Fruit fly (Drosophila melanogaster) whole organism, embryonic: ENCODE measurements around the gene pasi2.

ENCODE experiments used
- Aef1 ChIP-seq: fragments of 200-800 bp; sonication (Bioruptor generic); IDR thresholded peaks from 3 replicates; pipeline ENCODE4 v1.3.6; 2022; ENCODE audit warnings: missing biosample characterization, missing genetic modification characterization
- Bteb2 ChIP-seq: fragments of 200-800 bp; sonication (Bioruptor generic); optimal IDR thresholded peaks from 2 replicates; lab custom pipeline; 2016; ENCODE audit warnings: missing biosample characterization, missing genetic modification characterization
- CG10462 ChIP-seq: fragments of 200-800 bp; sonication (Bioruptor generic); optimal IDR thresholded peaks from 2 replicates; lab custom pipeline; 2016; ENCODE audit warnings: missing biosample characterization, missing genetic modification characterization
- CG12104 ChIP-seq: fragments of 200-800 bp; sonication (Bioruptor generic); optimal IDR thresholded peaks from 3 replicates; lab custom pipeline; 2016; ENCODE audit warnings: missing biosample characterization, missing genetic modification characterization
- CG12659 ChIP-seq: fragments of 200-800 bp; sonication (Bioruptor generic); optimal IDR thresholded peaks from 3 replicates; lab custom pipeline; 2017; ENCODE audit warnings: mild to moderate bottlenecking, missing biosample characterization, missing genetic modification reagents, missing genetic modification characterization
- CG13894 ChIP-seq: fragments of 200-800 bp; sonication (Bioruptor generic); optimal IDR thresholded peaks from 3 replicates; lab custom pipeline; 2018; ENCODE audit warnings: missing biosample characterization, mild to moderate bottlenecking, missing genetic modification characterization, moderate library complexity
- CG1529 ChIP-seq: fragments of 200-800 bp; sonication (Bioruptor generic); optimal IDR thresholded peaks from 3 replicates; lab custom pipeline; 2018; ENCODE audit warnings: missing biosample characterization, missing genetic modification characterization
- CG17186 ChIP-seq: fragments of 200-800 bp; sonication (Bioruptor generic); optimal IDR thresholded peaks from 3 replicates; lab custom pipeline; 2017; ENCODE audit warnings: missing biosample characterization, missing genetic modification reagents, missing genetic modification characterization
- CG17328 ChIP-seq: fragments of 200-800 bp; sonication (Bioruptor generic); IDR thresholded peaks from 2 replicates; pipeline ENCODE4 v1.3.6; 2022; ENCODE audit warnings: missing biosample characterization, missing genetic modification characterization
- CG1792 ChIP-seq: fragments of 200-800 bp; sonication (Bioruptor generic); optimal IDR thresholded peaks from 2 replicates; lab custom pipeline; 2016; ENCODE audit warnings: missing biosample characterization, missing genetic modification characterization
- CG18764 ChIP-seq: fragments of 200-800 bp; sonication (Bioruptor generic); optimal IDR thresholded peaks from 3 replicates; lab custom pipeline; 2016; ENCODE audit warnings: missing biosample characterization, missing genetic modification characterization
- CG32772 ChIP-seq: fragments of 200-800 bp; sonication (Bioruptor generic); IDR thresholded peaks from 2 replicates; pipeline ENCODE4 v1.3.6; 2022; ENCODE audit warnings: missing biosample characterization, missing genetic modification characterization
- CG3726 ChIP-seq: fragments of 200-800 bp; sonication (Bioruptor generic); IDR thresholded peaks from 3 replicates; pipeline ENCODE4, ENCODE4 v1.3.6; 2022; ENCODE audit warnings: missing biosample characterization, missing genetic modification characterization
- CG8924 ChIP-seq: fragments of 200-800 bp; optimal IDR thresholded peaks from 3 replicates; lab custom pipeline; 2019; ENCODE audit warnings: missing biosample characterization, mild to moderate bottlenecking, missing genetic modification characterization, moderate library complexity
- CoRest ChIP-seq: fragments of 200-800 bp; sonication (Bioruptor generic); optimal IDR thresholded peaks from 3 replicates; lab custom pipeline; 2018; ENCODE audit warnings: missing biosample characterization, mild to moderate bottlenecking, missing genetic modification characterization, moderate library complexity
- Dek ChIP-seq: fragments of 200-800 bp; sonication (Bioruptor generic); optimal IDR thresholded peaks from 3 replicates; lab custom pipeline; 2019; ENCODE audit warnings: missing biosample characterization, mild to moderate bottlenecking, missing genetic modification characterization, moderate library complexity
- Doc3 ChIP-seq: fragments of 200-800 bp; sonication (Bioruptor generic); IDR thresholded peaks from 3 replicates; pipeline ENCODE4 v1.3.6; 2022; ENCODE audit warnings: missing biosample characterization, missing genetic modification characterization; ENCODE audit not compliant: partially characterized antibody
- ERR ChIP-seq: fragments of 200-800 bp; sonication (Bioruptor generic); optimal IDR thresholded peaks from 2 replicates; lab custom pipeline; 2016; ENCODE audit warnings: missing biosample characterization, missing genetic modification characterization
- Ets65A ChIP-seq: fragments of 200-800 bp; sonication (Bioruptor generic); peaks from one replicate; lab custom pipeline; 2016; ENCODE audit warnings: missing biosample characterization, missing genetic modification characterization
- HLH4C ChIP-seq: fragments of 200-800 bp; sonication (Bioruptor generic); IDR thresholded peaks from 3 replicates; pipeline ENCODE4 v1.3.6; 2022; ENCODE audit warnings: missing biosample characterization, missing genetic modification characterization; ENCODE audit not compliant: partially characterized antibody
- HLH54F ChIP-seq: fragments of 200-800 bp; sonication (Bioruptor generic); optimal IDR thresholded peaks from 3 replicates; lab custom pipeline; 2016; ENCODE audit warnings: missing biosample characterization, missing genetic modification characterization
- Hr39 ChIP-seq: fragments of >200 bp; optimal IDR thresholded peaks from 2 replicates; lab custom pipeline; 2017
- Mad ChIP-seq: fragments of 200-800 bp; sonication (Bioruptor generic); optimal IDR thresholded peaks from 2 replicates; lab custom pipeline; 2016; ENCODE audit warnings: missing biosample characterization, missing genetic modification characterization
- Med ChIP-seq: fragments of 200-800 bp; sonication (Bioruptor generic); peaks from one replicate; lab custom pipeline; 2016; ENCODE audit warnings: missing biosample characterization, missing genetic modification characterization, mild to moderate bottlenecking, inconsistent platforms, moderate library complexity
- amos ChIP-seq: fragments of 200-800 bp; sonication (Bioruptor generic); IDR thresholded peaks from 2 replicates; pipeline ENCODE4 v1.3.6; 2022; ENCODE audit warnings: missing biosample characterization, missing genetic modification characterization; ENCODE audit not compliant: partially characterized antibody
- dan ChIP-seq: fragments of 200-800 bp; sonication (Bioruptor generic); IDR thresholded peaks from 2 replicates; pipeline ENCODE4 v1.3.6; 2022; ENCODE audit warnings: missing biosample characterization, missing genetic modification characterization
- dati ChIP-seq: fragments of 200-800 bp; sonication (Bioruptor generic); IDR thresholded peaks from 2 replicates; pipeline ENCODE4 v1.3.6; 2022; ENCODE audit warnings: missing biosample characterization, missing genetic modification characterization
- disco-r ChIP-seq: fragments of 200-800 bp; sonication (Bioruptor generic); optimal IDR thresholded peaks from 2 replicates; lab custom pipeline; 2016; ENCODE audit warnings: missing biosample characterization, missing genetic modification characterization
- inv ChIP-seq: fragments of 200-800 bp; sonication (Bioruptor generic); IDR thresholded peaks from 2 replicates; pipeline ENCODE4 v1.3.6; 2022; ENCODE audit warnings: missing biosample characterization, missing genetic modification characterization; ENCODE audit not compliant: partially characterized antibody
- maf-S ChIP-seq: fragments of 200-800 bp; sonication (Bioruptor generic); optimal IDR thresholded peaks from 2 replicates; lab custom pipeline; 2016; ENCODE audit warnings: missing biosample characterization, missing genetic modification characterization
- mld ChIP-seq: fragments of 200-800 bp; sonication (Bioruptor generic); IDR thresholded peaks from 3 replicates; pipeline ENCODE4 v1.3.6; 2022; ENCODE audit warnings: missing biosample characterization, missing genetic modification characterization; ENCODE audit not compliant: partially characterized antibody
- pum ChIP-seq: fragments of 200-800 bp; sonication (Bioruptor generic); optimal IDR thresholded peaks from 2 replicates; lab custom pipeline; 2016; ENCODE audit warnings: missing biosample characterization, missing genetic modification characterization
- ro ChIP-seq: fragments of 200-800 bp; sonication (Bioruptor generic); IDR thresholded peaks from 2 replicates; pipeline ENCODE4 v1.3.6; 2022; ENCODE audit warnings: missing biosample characterization, missing genetic modification characterization
- sima ChIP-seq: fragments of 200-800 bp; sonication (Bioruptor generic); optimal IDR thresholded peaks from 2 replicates; lab custom pipeline; 2016; ENCODE audit warnings: missing biosample characterization, missing genetic modification characterization
- ssp ChIP-seq: fragments of 200-800 bp; sonication (Bioruptor generic); IDR thresholded peaks from 2 replicates; pipeline ENCODE4 v1.3.6; 2022; ENCODE audit warnings: missing biosample characterization, missing genetic modification characterization
- vfl ChIP-seq: fragments of 200-800 bp; sonication (Bioruptor generic); optimal IDR thresholded peaks from 2 replicates; lab custom pipeline; 2016; ENCODE audit warnings: missing biosample characterization, missing genetic modification characterization
- wek ChIP-seq: fragments of 200-800 bp; sonication (Bioruptor generic); optimal IDR thresholded peaks from 3 replicates; lab custom pipeline; 2018; ENCODE audit warnings: missing biosample characterization, mild to moderate bottlenecking, missing genetic modification characterization, moderate library complexity

The pasi2 gene

DNA sequence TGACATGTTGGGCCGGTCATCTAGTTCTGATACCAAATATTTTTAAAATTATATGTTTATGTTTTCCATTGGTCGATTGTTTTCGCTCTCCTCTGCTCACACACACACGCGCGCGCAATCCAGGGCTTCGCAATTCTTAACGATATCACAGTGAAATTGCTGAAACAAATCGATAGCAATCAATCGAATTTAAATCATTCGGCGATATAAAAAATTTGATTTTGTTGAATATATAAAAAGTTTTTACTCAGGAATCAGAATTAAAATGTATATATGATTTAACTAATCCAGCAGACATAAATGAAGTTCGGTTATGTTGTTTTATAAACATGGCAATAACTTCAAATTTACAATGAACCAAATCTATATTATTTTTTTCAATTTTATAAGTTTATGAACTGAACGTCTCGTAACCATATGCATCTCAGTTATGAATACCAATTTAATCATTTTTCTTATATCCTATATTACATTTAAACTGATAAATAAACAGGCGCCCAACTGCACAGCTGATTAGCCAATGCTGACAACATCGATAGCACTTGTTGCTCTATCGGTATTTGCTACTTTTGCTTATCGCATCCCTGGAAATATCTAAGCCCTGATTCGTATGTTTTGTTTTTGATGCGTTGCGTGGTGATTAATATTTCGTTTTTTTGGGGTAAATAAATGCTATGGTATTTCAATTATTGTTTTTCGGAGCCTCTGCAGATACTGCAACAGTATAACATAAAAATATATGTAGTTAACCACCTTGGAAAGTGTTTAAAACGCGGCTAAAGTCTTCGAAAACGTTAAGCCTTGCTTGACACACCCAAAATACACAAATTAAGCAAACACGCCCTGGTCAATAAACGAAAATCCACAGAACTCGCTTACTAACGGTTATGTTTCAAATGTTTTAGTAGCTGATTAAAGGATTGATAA, at the start of gene pasi2, which contains the start of gene Aduk (continued):
- TF ChIP-seq Dek (tag; lab: Kevin White, UChicago) = peak; percentile 43
- TF ChIP-seq maf-S (GFP tag; lab: Kevin White, UChicago) = no peak
- no peak for TF ChIP-seq ERR (GFP tag; lab: Kevin White, UChicago)
- TF ChIP-seq vfl (GFP tag; lab: Kevin White, UChicago) = no peak
- TF ChIP-seq CG12104 = peak; percentile 25
- no peak for TF ChIP-seq sima (GFP tag; lab: Kevin White, UChicago)
- peak; percentile 87 for TF ChIP-seq Med (GFP tag; lab: Kevin White, UChicago)
- TF ChIP-seq HLH4C = peak; percentile 65; the same call in 2 of the 3 replicates
- peak; percentile 45 for TF ChIP-seq CoRest
- TF ChIP-seq Mad = peak; percentile 27
- no peak for TF ChIP-seq CG10462 (GFP tag; lab: Kevin White, UChicago)
- TF ChIP-seq ro (GFP tag; lab: Robert Waterston, UW) = no peak
- TF ChIP-seq CG3726 (GFP tag; lab: Robert Waterston, UW) = no peak
- peak; percentile 17 for TF ChIP-seq CG13894 (tag; lab: Kevin White, UChicago)
- TF ChIP-seq CG17186 (GFP tag; lab: Kevin White, UChicago) = peak; percentile 39
- TF ChIP-seq amos (GFP tag; lab: Robert Waterston, UW) = peak; percentile 80; the same call in 1 of the 2 replicates
- peak; percentile 13 for TF ChIP-seq CG8924 (tag; lab: Kevin White, UChicago)
- TF ChIP-seq CG17328 (GFP tag; lab: Robert Waterston, UW) = no peak
- TF ChIP-seq CG18764 (GFP tag; lab: Kevin White, UChicago) = peak; percentile 14
- no peak for TF ChIP-seq Bteb2 (GFP tag; lab: Kevin White, UChicago)
- TF ChIP-seq pum (GFP tag; lab: Kevin White, UChicago) = no peak
- no peak for TF ChIP-seq CG1529
- TF ChIP-seq dati = no peak
- no peak for TF ChIP-seq disco-r
- peak; percentile 45 for TF ChIP-seq inv
- TF ChIP-seq Aef1 = no peak
- peak; percentile 71 for TF ChIP-seq mld (GFP tag; lab: Robert Waterston, UW)
- peak; percentile 48 for TF ChIP-seq Doc3 (GFP tag; lab: Robert Waterston, UW)
- no peak for TF ChIP-seq CG1792 (GFP tag; lab: Kevin White, UChicago)
- TF ChIP-seq HLH54F (GFP tag; lab: Kevin White, UChicago) = peak; percentile 25

DNA sequence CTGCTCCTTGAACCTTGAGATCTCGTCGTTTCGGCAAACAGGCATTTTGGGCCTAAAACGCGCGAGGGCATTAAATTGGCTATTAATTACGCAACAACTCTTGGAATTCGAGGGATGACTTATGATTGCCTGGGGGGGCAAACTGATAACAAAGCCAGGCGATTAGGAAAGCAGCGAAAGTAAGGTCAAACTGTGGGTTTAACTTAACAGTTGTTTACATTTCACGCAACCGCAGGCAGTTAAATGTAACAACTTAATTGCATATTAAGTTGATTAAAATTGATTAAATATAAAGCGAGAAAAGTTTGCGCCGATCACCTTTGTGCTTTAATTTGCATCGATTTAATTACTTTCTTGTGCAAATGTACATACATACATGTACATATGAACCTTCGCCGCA, 47.3 kb upstream of the pasi2 start:
- TF ChIP-seq Ets65A (GFP tag; lab: Kevin White, UChicago) (peak; percentile 93), CG32772 (GFP tag; lab: Robert Waterston, UW) (no peak)

DNA sequence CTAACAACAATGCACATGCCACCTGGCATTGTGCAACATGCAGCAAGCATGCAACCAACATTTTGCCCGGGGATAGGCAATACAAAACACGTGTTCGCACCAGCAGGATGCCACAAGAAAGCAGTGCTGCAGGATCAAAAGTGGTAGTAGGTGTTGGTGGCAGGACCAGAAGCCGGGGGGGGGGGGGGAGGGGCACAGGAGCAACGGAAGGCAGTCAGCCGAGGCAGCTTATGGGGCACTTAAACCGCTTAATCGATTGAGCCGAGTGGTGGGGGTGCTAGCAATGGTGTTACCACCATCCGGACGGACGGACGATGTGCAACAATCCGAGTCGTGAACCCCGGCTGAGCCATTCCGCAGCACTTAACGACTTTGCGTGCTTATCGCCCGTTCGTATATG, 37.8 kb upstream of the pasi2 start:
- TF ChIP-seq wek = no peak
- TF ChIP-seq Hr39 = peak; percentile 74
- 0 out of 2 replicates have a peak, but pooled peaks have one; percentile 23 for TF ChIP-seq dan
- TF ChIP-seq ssp (GFP tag; lab: Robert Waterston, UW) = 0 out of 2 replicates have a peak, but pooled peaks have one; percentile 8
- TF ChIP-seq CG12659 (GFP tag; lab: Kevin White, UChicago) = no peak
